Fruit fly (Drosophila melanogaster) whole organism, wandering third instar larva: ENCODE data around the gene CG43680.

ENCODE experiments used
- Abd-B ChIP-seq: fragments of >200 bp; optimal IDR thresholded peaks from 2 replicates; lab custom pipeline; 2017; ENCODE audit warnings: missing biosample characterization, missing genetic modification characterization
- CG32264 ChIP-seq: fragments of 200-800 bp; sonication (Bioruptor generic); optimal IDR thresholded peaks from 2 replicates; lab custom pipeline; 2016; ENCODE audit warnings: missing biosample characterization, missing genetic modification characterization
- CrebA ChIP-seq: fragments of 200-800 bp; sonication (Bioruptor generic); optimal IDR thresholded peaks from 2 replicates; lab custom pipeline; 2016; ENCODE audit warnings: missing biosample characterization, mild to moderate bottlenecking, missing genetic modification characterization, borderline replicate concordance
- Dfd ChIP-seq: fragments of >200 bp; optimal IDR thresholded peaks from 2 replicates; lab custom pipeline; 2017; ENCODE audit warnings: missing biosample characterization, missing genetic modification characterization
- Dif ChIP-seq: fragments of 200-275, 200-300 bp; sonication (Bioruptor generic); optimal IDR thresholded peaks from 2 replicates; lab custom pipeline; 2018; ENCODE audit warnings: missing biosample characterization, missing genetic modification characterization; ENCODE audit not compliant: partially characterized antibody
- GATAd ChIP-seq: sonication (Bioruptor generic); optimal IDR thresholded peaks from 2 replicates; lab custom pipeline; 2016; ENCODE audit warnings: missing biosample characterization, missing genetic modification characterization
- HLH106 ChIP-seq: fragments of 200-800 bp; optimal IDR thresholded peaks from 3 replicates; lab custom pipeline; 2019; ENCODE audit warnings: missing biosample characterization, mild to moderate bottlenecking, missing genetic modification characterization, moderate library complexity
- Hnf4 ChIP-seq: fragments of 200-800 bp; sonication (Bioruptor generic); optimal IDR thresholded peaks from 2 replicates; lab custom pipeline; 2016; ENCODE audit warnings: missing biosample characterization, mild to moderate bottlenecking, missing genetic modification characterization
- Hr78 ChIP-seq: fragments of >200 bp; optimal IDR thresholded peaks from 2 replicates; lab custom pipeline; 2017; ENCODE audit warnings: missing biosample characterization, missing genetic modification characterization
- Hr83 ChIP-seq: fragments of 200-300 bp; sonication (Bioruptor generic); optimal IDR thresholded peaks from 2 replicates; lab custom pipeline; 2016; ENCODE audit warnings: missing biosample characterization, mild to moderate bottlenecking, missing genetic modification characterization, moderate library complexity; ENCODE audit not compliant: poor library complexity, severe bottlenecking
- Jra ChIP-seq: sonication (Bioruptor generic); optimal IDR thresholded peaks from 2 replicates; lab custom pipeline; 2016; ENCODE audit warnings: missing biosample characterization, missing genetic modification characterization
- Mio ChIP-seq: sonication (Bioruptor generic); optimal IDR thresholded peaks from 2 replicates; lab custom pipeline; 2016; ENCODE audit warnings: missing biosample characterization, missing genetic modification characterization
- Myc ChIP-seq: fragments of >200 bp; optimal IDR thresholded peaks from 2 replicates; lab custom pipeline; 2017
- N ChIP-seq: fragments of >200 bp; optimal IDR thresholded peaks from 2 replicates; lab custom pipeline; 2018; ENCODE audit warnings: missing biosample characterization, missing external identifiers, missing genetic modification characterization
- OdsH ChIP-seq: fragments of 200-800 bp; sonication (Bioruptor generic); optimal IDR thresholded peaks from 2 replicates; lab custom pipeline; 2016; ENCODE audit warnings: missing biosample characterization, mild to moderate bottlenecking, missing genetic modification characterization
- Rel ChIP-seq, 2 experiments: fragments of 200-800 bp; sonication (Bioruptor generic) in 1 of 2; optimal IDR thresholded peaks; 2 replicates in 1 of 2; 3 replicates in 1 of 2; lab custom pipeline; 2016 to 2019; ENCODE audit warnings: mild to moderate bottlenecking in 2 of 2, missing biosample characterization in 2 of 2, missing genetic modification characterization in 2 of 2, moderate library complexity in 1 of 2
- Sp1 ChIP-seq: fragments of 200-800 bp; sonication (Bioruptor generic); optimal IDR thresholded peaks from 3 replicates; lab custom pipeline; 2019; ENCODE audit warnings: missing biosample characterization, mild to moderate bottlenecking, missing genetic modification characterization, moderate library complexity
- Vsx2 ChIP-seq: fragments of 200-300, 225-300 bp; sonication (Bioruptor generic); optimal IDR thresholded peaks from 2 replicates; lab custom pipeline; 2018; ENCODE audit warnings: missing biosample characterization, missing genetic modification characterization; ENCODE audit not compliant: partially characterized antibody
- br ChIP-seq: fragments of 200-800 bp; sonication (Bioruptor generic); optimal IDR thresholded peaks from 2 replicates; lab custom pipeline; 2016; ENCODE audit warnings: missing biosample characterization, missing genetic modification characterization
- brk ChIP-seq: fragments of 200-800 bp; sonication (Bioruptor generic); optimal IDR thresholded peaks from 2 replicates; lab custom pipeline; 2016; ENCODE audit warnings: missing biosample characterization, mild to moderate bottlenecking, missing genetic modification characterization
- dl ChIP-seq, 2 experiments: fragments of 175-275, 200-275 bp in 1 of 2; fragments of 200-275 bp in 1 of 2; sonication (Bioruptor generic); optimal IDR thresholded peaks; lab custom pipeline; 2018; ENCODE audit warnings: mild to moderate bottlenecking in 2 of 2, missing biosample characterization in 2 of 2, missing genetic modification characterization in 2 of 2, moderate library complexity in 2 of 2; ENCODE audit not compliant: partially characterized antibody in 2 of 2, insufficient read depth in 1 of 2
- dmrt93B ChIP-seq: fragments of 200-800 bp; sonication (Bioruptor generic); optimal IDR thresholded peaks from 2 replicates; lab custom pipeline; 2018; ENCODE audit warnings: missing biosample characterization, mild to moderate bottlenecking, missing genetic modification characterization
- dsf ChIP-seq: sonication (Bioruptor generic); optimal IDR thresholded peaks from 2 replicates; lab custom pipeline; 2016; ENCODE audit warnings: missing biosample characterization, missing genetic modification characterization, borderline replicate concordance
- ey ChIP-seq: fragments of 200-800 bp; sonication (Bioruptor generic); optimal IDR thresholded peaks from 2 replicates; lab custom pipeline; 2016; ENCODE audit warnings: missing biosample characterization, missing genetic modification characterization
- foxo ChIP-seq, 2 experiments: fragments of 200-800 bp; sonication (Bioruptor generic); optimal IDR thresholded peaks; 2 replicates in 1 of 2; 3 replicates in 1 of 2; lab custom pipeline; 2016 to 2017; ENCODE audit warnings: missing biosample characterization in 2 of 2, missing genetic modification characterization in 2 of 2
- fru ChIP-seq: fragments of 200-800 bp; sonication (Bioruptor generic); optimal IDR thresholded peaks from 3 replicates; lab custom pipeline; 2016; ENCODE audit warnings: missing biosample characterization, mild to moderate bottlenecking, missing genetic modification characterization
- h ChIP-seq: fragments of 200-800 bp; sonication (Bioruptor generic); optimal IDR thresholded peaks from 3 replicates; lab custom pipeline; 2016; ENCODE audit warnings: missing biosample characterization, mild to moderate bottlenecking, missing genetic modification characterization
- jim ChIP-seq: fragments of 175-275, 200-325 bp; sonication (Bioruptor generic); optimal IDR thresholded peaks from 2 replicates; lab custom pipeline; 2016; ENCODE audit warnings: missing biosample characterization, mild to moderate bottlenecking, missing genetic modification characterization
- lola ChIP-seq: fragments of >200 bp; optimal IDR thresholded peaks from 2 replicates; lab custom pipeline; 2017; ENCODE audit warnings: missing biosample characterization, missing genetic modification characterization
- pan ChIP-seq: fragments of >200 bp; optimal IDR thresholded peaks from 2 replicates; lab custom pipeline; 2017
- psq ChIP-seq: fragments of 200-800 bp; sonication (Bioruptor generic); optimal IDR thresholded peaks from 3 replicates; lab custom pipeline; 2017; ENCODE audit warnings: missing biosample characterization, mild to moderate bottlenecking, missing genetic modification characterization, moderate library complexity
- rgr ChIP-seq: fragments of 200-800 bp; sonication (Bioruptor generic); optimal IDR thresholded peaks from 3 replicates; lab custom pipeline; 2016; ENCODE audit warnings: missing biosample characterization, mild to moderate bottlenecking, missing genetic modification characterization
- sage ChIP-seq: fragments of 200-800 bp; sonication (Bioruptor generic); optimal IDR thresholded peaks from 2 replicates; lab custom pipeline; 2016; ENCODE audit warnings: missing biosample characterization, mild to moderate bottlenecking, missing genetic modification characterization
- tai ChIP-seq: sonication (Bioruptor generic); optimal IDR thresholded peaks from 2 replicates; lab custom pipeline; 2016; ENCODE audit warnings: missing biosample characterization, missing genetic modification characterization
- usp ChIP-seq: fragments of >200 bp; optimal IDR thresholded peaks from 2 replicates; lab custom pipeline; 2017; ENCODE audit warnings: missing biosample characterization, missing genetic modification characterization
- woc ChIP-seq: sonication (Bioruptor generic); optimal IDR thresholded peaks from 2 replicates; lab custom pipeline; 2016; ENCODE audit warnings: missing biosample characterization, mild to moderate bottlenecking, missing genetic modification characterization

The CG43680 gene

dm6 chr3L:15084288-15084687 is 31.1 kb upstream of the CG43680 start:
- TF ChIP-seq CG32264 (no peak), dl (GFP tag; optimal IDR thresholded peaks at IDR 0.05; lab: Kevin White, UChicago; ENCODE audit: insufficient read depth in 1 of 2, partially characterized antibody in 2 of 2) (no peak), ey (GFP tag; lab: Kevin White, UChicago) (no peak), sage (GFP tag; lab: Kevin White, UChicago) (no peak), Vsx2 (GFP tag; lab: Kevin White, UChicago) (no peak), lola (GFP tag; lab: Kevin White, UChicago) (no peak), Rel (GFP tag; optimal IDR thresholded peaks at IDR 0.05; lab: Kevin White, UChicago) (no peak), Rel (tag; optimal IDR thresholded peaks at IDR 0.05; lab: Kevin White, UChicago) (no peak), Dif (GFP tag; lab: Kevin White, UChicago) (no peak), woc (GFP tag; lab: Kevin White, UChicago) (no peak), Mio (GFP tag; lab: Kevin White, UChicago) (no peak), Dfd (GFP tag; lab: Kevin White, UChicago) (no peak), Hnf4 (GFP tag; lab: Kevin White, UChicago) (no peak)

- no peak for TF ChIP-seq N (GFP tag; lab: Kevin White, UChicago)
- TF ChIP-seq HLH106 (tag; lab: Kevin White, UChicago): no peak
- peak; percentile 5 for TF ChIP-seq Myc (lab: Kevin White, UChicago)
- TF ChIP-seq Abd-B (GFP tag; lab: Kevin White, UChicago): no peak
- TF ChIP-seq sage (GFP tag; lab: Kevin White, UChicago): no peak
- TF ChIP-seq Rel (GFP tag; optimal IDR thresholded peaks at IDR 0.05; lab: Kevin White, UChicago): no peak
- TF ChIP-seq Rel (tag; optimal IDR thresholded peaks at IDR 0.05; lab: Kevin White, UChicago): no peak
- TF ChIP-seq CrebA (GFP tag; lab: Kevin White, UChicago): no peak
- no peak for TF ChIP-seq psq (GFP tag; lab: Kevin White, UChicago)
- TF ChIP-seq dsf: no peak
- no peak for TF ChIP-seq tai (GFP tag; lab: Kevin White, UChicago)
- TF ChIP-seq Hr83: no peak
- no peak for TF ChIP-seq Sp1 (GFP tag; lab: Kevin White, UChicago)
- TF ChIP-seq Dif (GFP tag; lab: Kevin White, UChicago): peak; percentile 65
- TF ChIP-seq brk (GFP tag; lab: Kevin White, UChicago): no peak
- no peak for TF ChIP-seq pan (lab: Kevin White, UChicago)
- no peak for TF ChIP-seq ey (GFP tag; lab: Kevin White, UChicago)
- TF ChIP-seq woc (GFP tag; lab: Kevin White, UChicago): no peak
- no peak for TF ChIP-seq br
- TF ChIP-seq GATAd (GFP tag; lab: Kevin White, UChicago): no peak
- no peak for TF ChIP-seq dmrt93B
- no peak for TF ChIP-seq OdsH
- TF ChIP-seq Hnf4 (GFP tag; lab: Kevin White, UChicago): no peak
- no peak for TF ChIP-seq foxo (GFP tag; optimal IDR thresholded peaks at IDR 0.05; lab: Kevin White, UChicago)
- TF ChIP-seq h (GFP tag; lab: Kevin White, UChicago): no peak
- TF ChIP-seq Jra (GFP tag; lab: Kevin White, UChicago): no peak
- no peak for TF ChIP-seq lola (GFP tag; lab: Kevin White, UChicago)
- TF ChIP-seq fru (GFP tag; lab: Kevin White, UChicago): peak; percentile 60
- TF ChIP-seq Vsx2 (GFP tag; lab: Kevin White, UChicago): peak; percentile 9
- TF ChIP-seq Hr78: no peak
- TF ChIP-seq rgr: no peak
- no peak for TF ChIP-seq Mio (GFP tag; lab: Kevin White, UChicago)
- peak in 1 of 2 experiments; percentile 35 for TF ChIP-seq dl (GFP tag; optimal IDR thresholded peaks at IDR 0.05; lab: Kevin White, UChicago; ENCODE audit: insufficient read depth in 1 of 2, partially characterized antibody in 2 of 2)
Measured at dm6 chr3L:15079278-15079677, 26.1 kb upstream of the CG43680 start.

dm6 chr3L:15078347-15078746 is 25.2 kb upstream of the CG43680 start, which contains the start of gene Or71a:
TSS of gene Or71a (minus strand) at chr3L:15078447.
- TF ChIP-seq rgr (no peak), dl (GFP tag; optimal IDR thresholded peaks at IDR 0.05; lab: Kevin White, UChicago; ENCODE audit: insufficient read depth in 1 of 2, partially characterized antibody in 2 of 2) (no peak), psq (GFP tag; lab: Kevin White, UChicago) (no peak), sage (GFP tag; lab: Kevin White, UChicago) (no peak), ey (GFP tag; lab: Kevin White, UChicago) (no peak), CG32264 (no peak), CrebA (GFP tag; lab: Kevin White, UChicago) (no peak), tai (GFP tag; lab: Kevin White, UChicago) (no peak), dmrt93B (no peak), N (GFP tag; lab: Kevin White, UChicago) (no peak), GATAd (GFP tag; lab: Kevin White, UChicago) (no peak), Dif (GFP tag; lab: Kevin White, UChicago) (no peak), Mio (GFP tag; lab: Kevin White, UChicago) (no peak), Sp1 (GFP tag; lab: Kevin White, UChicago) (no peak), pan (lab: Kevin White, UChicago) (no peak), br (no peak), OdsH (no peak), jim (GFP tag; lab: Kevin White, UChicago) (no peak), usp (GFP tag; lab: Kevin White, UChicago) (no peak)
- TF ChIP-seq, all 38 proteins: peak for 0
